Fruit fly (Drosophila melanogaster): ENCODE results near the gene Atx-1.
A peak's percentile ranks its signal among the peaks of the same experiment; 100 is the strongest.

Gene Atx-1

dm6 chrX:6853384-6853783 lies 30.4 kb downstream of the Atx-1 start (continued):
- no peak for TF ChIP-seq acj6 (GFP tag; optimal IDR thresholded peaks at IDR 0.05)
- TF ChIP-seq Sox14 (GFP tag; optimal IDR thresholded peaks at IDR 0.05) = no peak
- TF ChIP-seq Eip78C (GFP tag) = peak; percentile 69
- TF ChIP-seq CG7368 (GFP tag; optimal IDR thresholded peaks at IDR 0.05) = no peak
- no peak for TF ChIP-seq Hr39 (GFP tag; optimal IDR thresholded peaks at IDR 0.05)
- TF ChIP-seq lz (GFP tag; optimal IDR thresholded peaks at IDR 0.05) = no peak
- TF ChIP-seq fkh (GFP tag; optimal IDR thresholded peaks at IDR 0.05) = peak; percentile 43
- no peak for TF ChIP-seq CG34406 (GFP tag; optimal IDR thresholded peaks at IDR 0.05)
- peak; percentile 6 for TF ChIP-seq Sox102F (GFP tag; optimal IDR thresholded peaks at IDR 0.05)
- TF ChIP-seq net (GFP tag; optimal IDR thresholded peaks at IDR 0.05) = no peak
- TF ChIP-seq CG11294 (GFP tag; IDR thresholded peaks at IDR 0.05) = no peak
- TF ChIP-seq Eip93F (GFP tag; optimal IDR thresholded peaks at IDR 0.05) = no peak
- no peak for TF ChIP-seq OdsH (GFP tag; optimal IDR thresholded peaks at IDR 0.05)
- TF ChIP-seq cyc (GFP tag; optimal IDR thresholded peaks at IDR 0.05) = no peak
- no peak for TF ChIP-seq CG11902 (GFP tag; optimal IDR thresholded peaks at IDR 0.05)
- peak; percentile 30; the same call in 1 of the 2 replicates for TF ChIP-seq CG15336 (GFP tag; IDR thresholded peaks at IDR 0.05)
- no peak for TF ChIP-seq achi (GFP tag; optimal IDR thresholded peaks at IDR 0.05)
- TF ChIP-seq Eip75B (GFP tag; optimal IDR thresholded peaks at IDR 0.05) = no peak
- peak; percentile 52; the same call in 2 of the 3 replicates for TF ChIP-seq CG8119 (GFP tag; IDR thresholded peaks at IDR 0.05)

DNA sequence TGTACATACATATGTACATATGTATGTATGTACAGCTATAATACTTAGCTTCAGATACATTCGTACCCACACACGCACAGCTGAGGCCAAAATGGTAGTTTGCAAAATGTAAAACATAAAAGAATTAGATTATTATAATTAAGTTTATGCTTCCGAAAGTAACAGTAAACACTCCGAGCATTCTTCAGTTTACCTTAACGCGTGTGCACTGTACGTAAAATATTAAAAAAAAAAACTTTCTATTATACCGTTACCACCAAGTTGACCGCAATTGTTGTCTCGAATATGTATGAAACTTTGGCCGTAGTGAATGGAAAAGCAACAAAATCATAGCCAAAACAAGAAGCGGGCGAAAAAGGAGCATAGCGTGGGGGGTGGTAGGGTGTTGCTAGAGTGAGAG lies 31.6 kb downstream of the Atx-1 start:
- TF ChIP-seq ss (GFP tag; optimal IDR thresholded peaks at IDR 0.05) (peak; percentile 52), vri (GFP tag; optimal IDR thresholded peaks at IDR 0.05) (peak; percentile 57), CG8632 (GFP tag; optimal IDR thresholded peaks at IDR 0.05) (peak; percentile 67), esn (GFP tag; optimal IDR thresholded peaks at IDR 0.05) (peak; percentile 74), CG6163 (GFP tag; IDR thresholded peaks at IDR 0.05) (peak; percentile 88), CG6792 (GFP tag; optimal IDR thresholded peaks at IDR 0.05) (peak; percentile 68), Met (GFP tag; optimal IDR thresholded peaks at IDR 0.05) (peak; percentile 76), CG16779 (tag; optimal IDR thresholded peaks at IDR 0.05) (peak; percentile 69), CG32006 (GFP tag; optimal IDR thresholded peaks at IDR 0.05) (peak; percentile 91), CG15336 (GFP tag; IDR thresholded peaks at IDR 0.05) (peak; percentile 93), Smox (GFP tag; optimal IDR thresholded peaks at IDR 0.05) (peak; percentile 67), lz (GFP tag; optimal IDR thresholded peaks at IDR 0.05) (peak; percentile 78), svp (GFP tag) (peak; percentile 50), achi (GFP tag; optimal IDR thresholded peaks at IDR 0.05) (peak; percentile 78), dac (GFP tag; optimal IDR thresholded peaks at IDR 0.05) (peak; percentile 76), fd59A (GFP tag; optimal IDR thresholded peaks at IDR 0.05) (peak; percentile 60), CG11902 (GFP tag; optimal IDR thresholded peaks at IDR 0.05) (peak; percentile 19), dsx (GFP tag; optimal IDR thresholded peaks at IDR 0.05; ENCODE audit: poor library complexity, severe bottlenecking) (peak; percentile 56), fd85E (GFP tag; optimal IDR thresholded peaks at IDR 0.05) (no peak), salr (GFP tag; optimal IDR thresholded peaks at IDR 0.05) (peak; percentile 42 to 67), Blimp-1 (GFP tag; optimal IDR thresholded peaks at IDR 0.05) (no peak), spab (GFP tag; optimal IDR thresholded peaks at IDR 0.05) (peak; percentile 58), CG9139 (GFP tag; optimal IDR thresholded peaks at IDR 0.05) (peak; percentile 33), CG8119 (GFP tag; IDR thresholded peaks at IDR 0.05) (peak; percentile 91), CG6854 (GFP tag; optimal IDR thresholded peaks at IDR 0.05) (no peak), CG31627 (GFP tag; optimal IDR thresholded peaks at IDR 0.05) (peak; percentile 50), Hr4 (GFP tag; optimal IDR thresholded peaks at IDR 0.05) (peak; percentile 88), topi (GFP tag; optimal IDR thresholded peaks at IDR 0.05) (peak; percentile 68), CG6276 (GFP tag; optimal IDR thresholded peaks at IDR 0.05) (peak; percentile 90), Gug (GFP tag; IDR thresholded peaks at IDR 0.05) (peak; percentile 73), CG11294 (GFP tag; IDR thresholded peaks at IDR 0.05) (peak; percentile 53), CG10669 (GFP tag; optimal IDR thresholded peaks at IDR 0.05) (peak; percentile 75), Hr39 (GFP tag; optimal IDR thresholded peaks at IDR 0.05) (peak; percentile 43), Sox14 (GFP tag; optimal IDR thresholded peaks at IDR 0.05) (peak; percentile 78), CG8319 (GFP tag; optimal IDR thresholded peaks at IDR 0.05) (peak; percentile 6), Eip93F (GFP tag; optimal IDR thresholded peaks at IDR 0.05) (peak; percentile 32), eg (GFP tag; IDR thresholded peaks at IDR 0.05) (peak; percentile 92), CG3032 (tag; optimal IDR thresholded peaks at IDR 0.05) (peak; percentile 59), pdm3 (GFP tag; optimal IDR thresholded peaks at IDR 0.05) (peak; percentile 78), CG1621 (tag; optimal IDR thresholded peaks at IDR 0.05) (peak; percentile 65)

All from whole organism, prepupa.